Worm (Caenorhabditis elegans) whole organism, early embryonic: ENCODE results near the gene cyc-2.1.
A peak's percentile ranks its signal among the peaks of the same experiment; 100 is the strongest.

ENCODE experiments used
- B0310.2 ChIP-seq: sonication (generic microtip); optimal IDR thresholded peaks from 2 replicates; lab custom pipeline; 2016; ENCODE audit warnings: mild to moderate bottlenecking, missing genetic modification characterization, missing compliant biosample characterization
- F13C5.2 ChIP-seq: sonication (generic microtip); optimal IDR thresholded peaks from 2 replicates; lab custom pipeline; 2017; ENCODE audit warnings: mild to moderate bottlenecking, missing genetic modification characterization, inconsistent platforms, missing compliant biosample characterization
- aly-1 ChIP-seq: sonication (generic microtip); optimal IDR thresholded peaks from 2 replicates; lab custom pipeline; 2016; ENCODE audit warnings: missing genetic modification characterization, missing compliant biosample characterization
- ama-1 ChIP-seq: fragments of 150-350 bp; optimal IDR thresholded peaks from 2 replicates; lab custom pipeline; 2014
- ceh-13 ChIP-seq: fragments of 200-800 bp; sonication (Bioruptor generic); optimal IDR thresholded peaks from 2 replicates; lab custom pipeline; 2018; ENCODE audit warnings: mild to moderate bottlenecking, missing genetic modification characterization, missing compliant biosample characterization
- ceh-36 ChIP-seq: sonication (generic microtip); optimal IDR thresholded peaks from 2 replicates; lab custom pipeline; 2016; ENCODE audit warnings: missing genetic modification characterization, inconsistent platforms, missing compliant biosample characterization
- ets-7 ChIP-seq: sonication (generic microtip); optimal IDR thresholded peaks from 2 replicates; lab custom pipeline; 2016; ENCODE audit warnings: missing genotype, missing genetic modification characterization, missing compliant biosample characterization
- flt-1 ChIP-seq: fragments of 200-800 bp; sonication (Bioruptor generic); IDR thresholded peaks from 2 replicates; pipeline ENCODE4 v1.3.6; 2022; ENCODE audit warnings: missing genetic modification characterization, missing compliant biosample characterization
- hmbx-1 ChIP-seq: sonication (generic microtip); optimal IDR thresholded peaks from 2 replicates; lab custom pipeline; 2016; ENCODE audit warnings: mild to moderate bottlenecking, missing genetic modification characterization, missing compliant biosample characterization
- hmg-4 ChIP-seq: fragments of 200-800 bp; sonication (Bioruptor generic); optimal IDR thresholded peaks from 2 replicates; lab custom pipeline; 2018; ENCODE audit warnings: mild to moderate bottlenecking, missing genetic modification characterization, missing compliant biosample characterization
- hnd-1 ChIP-seq: sonication (generic microtip); optimal IDR thresholded peaks from 2 replicates; lab custom pipeline; 2016; ENCODE audit warnings: missing genetic modification characterization, missing compliant biosample characterization
- pes-1 ChIP-seq: fragments of 200-800 bp; sonication (Bioruptor generic); IDR thresholded peaks from 2 replicates; pipeline ENCODE4 v1.3.6; 2022; ENCODE audit warnings: missing genetic modification reagents, missing genetic modification characterization, missing compliant biosample characterization
- scrt-1 ChIP-seq: fragments of 200-800 bp; sonication (Bioruptor generic); IDR thresholded peaks from 2 replicates; pipeline ENCODE4 v1.3.6; 2022; ENCODE audit warnings: missing genetic modification characterization, missing compliant biosample characterization
- sea-1 ChIP-seq: fragments of 200-800 bp; sonication (Bioruptor generic); conservative IDR thresholded peaks from 2 replicates; pipeline ENCODE4 v1.3.6; 2022; ENCODE audit warnings: missing genetic modification characterization, missing compliant biosample characterization
- tbx-11 ChIP-seq: fragments of 200-800 bp; sonication (Bioruptor generic); IDR thresholded peaks from 2 replicates; pipeline ENCODE4 v1.3.6; 2022; ENCODE audit warnings: missing genetic modification characterization, missing compliant biosample characterization
- tbx-37 ChIP-seq: fragments of 200-800 bp; sonication (Bioruptor generic); conservative IDR thresholded peaks from 2 replicates; pipeline ENCODE4 v1.3.6; 2022; ENCODE audit warnings: missing genetic modification reagents, missing genetic modification characterization, missing compliant biosample characterization
- tra-4 ChIP-seq: sonication (generic microtip); optimal IDR thresholded peaks from 2 replicates; lab custom pipeline; 2017; ENCODE audit warnings: missing genetic modification characterization, missing compliant biosample characterization

cyc-2.1 gene

DNA sequence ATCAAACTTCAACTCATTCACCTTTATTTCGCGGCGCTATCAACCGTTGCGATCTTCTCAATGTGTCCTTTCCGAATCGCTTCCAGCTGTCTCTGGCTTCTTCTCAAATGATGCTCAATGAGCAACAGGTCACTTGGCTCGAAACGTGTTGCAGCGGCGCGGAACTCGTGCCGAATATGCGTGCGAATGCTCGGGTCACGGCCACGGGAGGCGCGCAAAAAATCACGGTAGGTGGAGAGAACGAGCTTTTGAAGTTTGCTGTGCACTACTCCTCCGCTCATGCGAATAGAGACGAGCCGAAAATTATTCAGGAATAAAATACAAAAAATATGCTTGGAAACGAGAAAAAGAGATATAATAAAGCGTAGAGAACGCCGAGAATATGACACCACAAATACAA is 38.4 kb downstream of the cyc-2.1 start, which contains the start of gene cif-1:
Gene cif-1 (minus strand): TSS at position 297 of the 400 bp plus-strand sequence.
- TF ChIP-seq F13C5.2 (tag; lab: Kevin White, UChicago) (no peak), tra-4 (tag; lab: Kevin White, UChicago) (no peak), hnd-1 (tag; lab: Kevin White, UChicago) (no peak), ceh-13 (GFP tag; lab: Kevin White, UChicago) (no peak), ets-7 (tag; lab: Kevin White, UChicago) (no peak), aly-1 (tag; lab: Kevin White, UChicago) (no peak), sea-1 (no peak)

DNA sequence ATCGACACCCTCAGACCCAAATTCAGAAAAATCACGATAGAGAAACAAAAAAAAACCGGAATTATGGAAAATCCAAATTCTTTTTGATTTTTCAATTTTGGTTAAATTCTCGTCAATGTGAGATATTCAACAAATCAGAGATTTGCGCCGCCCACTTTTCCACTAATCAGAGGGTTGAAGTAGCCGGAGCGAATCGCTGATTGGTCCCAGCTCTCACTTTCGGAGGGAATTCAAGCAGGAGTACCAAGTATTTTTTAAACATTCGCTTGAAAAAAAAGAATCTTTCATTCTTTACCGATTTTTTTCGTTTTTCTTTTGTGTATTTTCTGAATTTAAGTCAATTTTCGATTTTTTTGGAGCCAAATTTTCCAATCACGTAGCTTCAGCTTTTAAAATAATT is 42.9 kb downstream of the cyc-2.1 start:
- TF ChIP-seq scrt-1 (no peak), ets-7 (tag; lab: Kevin White, UChicago) (no peak), tbx-37 (no peak), hmbx-1 (tag; lab: Kevin White, UChicago) (no peak), ceh-36 (tag; lab: Kevin White, UChicago) (no peak), hmg-4 (GFP tag; lab: Kevin White, UChicago) (no peak), pes-1 (no peak), F13C5.2 (tag; lab: Kevin White, UChicago) (no peak), tra-4 (tag; lab: Kevin White, UChicago) (no peak), flt-1 (GFP tag; lab: Robert Waterston, UW) (no peak), aly-1 (tag; lab: Kevin White, UChicago) (no peak), B0310.2 (tag; lab: Kevin White, UChicago) (no peak), tbx-11 (GFP tag; lab: Robert Waterston, UW) (no peak), hnd-1 (tag; lab: Kevin White, UChicago) (no peak), ama-1 (lab: Kevin White, UChicago) (no peak), ceh-13 (GFP tag; lab: Kevin White, UChicago) (no peak), sea-1 (no peak)

- TF ChIP-seq hmg-4 (GFP tag; lab: Kevin White, UChicago) (peak; percentile 40), aly-1 (tag; lab: Kevin White, UChicago) (no peak), tbx-11 (GFP tag; lab: Robert Waterston, UW) (no peak), sea-1 (0 out of 2 replicates have a peak, but pooled peaks have one; percentile 11)
These were observed 43.6 kb downstream of the cyc-2.1 start for ce11 chrIV:4705182-4705581.

- no peak for TF ChIP-seq aly-1 (tag; lab: Kevin White, UChicago)
- TF ChIP-seq hnd-1 (tag; lab: Kevin White, UChicago): no peak
- no peak for TF ChIP-seq tbx-11 (GFP tag; lab: Robert Waterston, UW)
- TF ChIP-seq tbx-37: no peak
- no peak for TF ChIP-seq ceh-36 (tag; lab: Kevin White, UChicago)
- no peak for TF ChIP-seq pes-1
- no peak for TF ChIP-seq hmbx-1 (tag; lab: Kevin White, UChicago)
- no peak for TF ChIP-seq flt-1 (GFP tag; lab: Robert Waterston, UW)
- no peak for TF ChIP-seq tra-4 (tag; lab: Kevin White, UChicago)
- no peak for TF ChIP-seq sea-1
- TF ChIP-seq F13C5.2 (tag; lab: Kevin White, UChicago): no peak
- no peak for TF ChIP-seq ama-1 (lab: Kevin White, UChicago)
- no peak for TF ChIP-seq ets-7 (tag; lab: Kevin White, UChicago)
- TF ChIP-seq scrt-1: no peak
- no peak for TF ChIP-seq hmg-4 (GFP tag; lab: Kevin White, UChicago)
- no peak for TF ChIP-seq ceh-13 (GFP tag; lab: Kevin White, UChicago)
- no peak for TF ChIP-seq B0310.2 (tag; lab: Kevin White, UChicago)
These were observed 44.9 kb downstream of the cyc-2.1 start, which contains the start of gene ogdh-1 for ce11 chrIV:4703911-4704310. ogdh-1 (minus strand) TSS chrIV:4704011.
